Fruit fly (Drosophila melanogaster): ENCODE data around the gene CG3662.
A peak's percentile ranks its signal among the peaks of the same experiment; 100 is the strongest.

The CG3662 gene

DNA sequence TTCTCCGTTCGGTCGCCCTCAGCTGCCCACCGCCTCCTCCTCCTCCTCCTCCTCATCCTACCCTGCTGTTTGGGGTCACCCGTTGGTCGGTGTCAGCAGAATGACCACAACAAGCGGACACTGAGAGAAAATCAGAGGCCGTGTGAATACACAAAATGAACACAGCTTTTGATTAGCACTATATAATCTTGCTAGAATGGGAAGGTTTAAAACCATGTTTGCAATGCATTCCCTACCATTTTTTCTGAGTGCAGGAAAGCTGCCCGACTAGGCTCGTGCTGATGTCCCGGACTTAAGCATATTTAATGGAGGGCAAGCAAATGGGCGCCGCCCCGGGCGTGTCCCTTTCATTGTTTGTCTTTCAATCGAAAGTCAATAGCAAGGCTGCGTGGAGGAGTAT is 40.2 kb upstream of the CG3662 start:
- TF ChIP-seq CG11294 (GFP tag; IDR thresholded peaks at IDR 0.05) (no peak), CG8319 (GFP tag; optimal IDR thresholded peaks at IDR 0.05) (no peak), achi (GFP tag; optimal IDR thresholded peaks at IDR 0.05) (no peak), OdsH (GFP tag; optimal IDR thresholded peaks at IDR 0.05) (no peak), dac (GFP tag; optimal IDR thresholded peaks at IDR 0.05) (no peak), CG6792 (GFP tag; optimal IDR thresholded peaks at IDR 0.05) (no peak), CG6854 (GFP tag; optimal IDR thresholded peaks at IDR 0.05) (no peak), acj6 (GFP tag; optimal IDR thresholded peaks at IDR 0.05) (no peak), CG4318 (GFP tag; optimal IDR thresholded peaks at IDR 0.05) (no peak), CG8632 (GFP tag; optimal IDR thresholded peaks at IDR 0.05) (no peak), eg (GFP tag; IDR thresholded peaks at IDR 0.05) (no peak), CG32006 (GFP tag; optimal IDR thresholded peaks at IDR 0.05) (no peak), CG10631 (GFP tag; optimal IDR thresholded peaks at IDR 0.05) (no peak), CG3032 (tag; optimal IDR thresholded peaks at IDR 0.05) (no peak), pdm3 (GFP tag; optimal IDR thresholded peaks at IDR 0.05) (no peak), net (GFP tag; optimal IDR thresholded peaks at IDR 0.05) (no peak), fd85E (GFP tag; optimal IDR thresholded peaks at IDR 0.05) (no peak), CG16779 (tag; optimal IDR thresholded peaks at IDR 0.05) (no peak), Eip93F (GFP tag; optimal IDR thresholded peaks at IDR 0.05) (no peak), CG8119 (GFP tag; IDR thresholded peaks at IDR 0.05) (no peak)

- no peak for TF ChIP-seq CG3032 (tag; optimal IDR thresholded peaks at IDR 0.05)
Observed at dm6 chr2L:784036-784435, 37.1 kb upstream of the CG3662 start, which contains the start of gene CG3544. Gene CG3544 (plus strand): TSS chr2L:784336.

DNA sequence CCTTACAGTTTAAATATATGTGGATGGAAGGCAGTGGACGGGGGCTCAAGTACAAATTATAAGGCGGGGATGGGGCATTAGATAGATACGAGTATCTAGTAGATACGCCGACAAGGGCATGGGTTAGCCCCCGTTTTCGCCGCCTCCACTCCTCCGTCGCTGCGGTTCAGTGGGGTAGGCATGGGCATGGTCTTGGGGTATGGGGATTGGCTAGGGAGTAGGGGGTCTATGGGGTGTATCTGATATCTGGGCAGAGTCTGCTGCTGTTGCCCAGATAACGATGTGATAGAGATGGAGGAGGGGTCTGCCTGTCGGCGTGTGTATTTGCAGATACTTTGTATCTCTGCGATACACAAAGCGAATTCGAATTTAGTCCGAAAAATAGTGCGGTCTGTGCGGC is 31.1 kb upstream of the CG3662 start:
- TF ChIP-seq svp (GFP tag) (peak; percentile 39), CG32006 (GFP tag; optimal IDR thresholded peaks at IDR 0.05) (no peak), CG8119 (GFP tag; IDR thresholded peaks at IDR 0.05) (no peak), fkh (GFP tag; optimal IDR thresholded peaks at IDR 0.05) (peak; percentile 53)

DNA sequence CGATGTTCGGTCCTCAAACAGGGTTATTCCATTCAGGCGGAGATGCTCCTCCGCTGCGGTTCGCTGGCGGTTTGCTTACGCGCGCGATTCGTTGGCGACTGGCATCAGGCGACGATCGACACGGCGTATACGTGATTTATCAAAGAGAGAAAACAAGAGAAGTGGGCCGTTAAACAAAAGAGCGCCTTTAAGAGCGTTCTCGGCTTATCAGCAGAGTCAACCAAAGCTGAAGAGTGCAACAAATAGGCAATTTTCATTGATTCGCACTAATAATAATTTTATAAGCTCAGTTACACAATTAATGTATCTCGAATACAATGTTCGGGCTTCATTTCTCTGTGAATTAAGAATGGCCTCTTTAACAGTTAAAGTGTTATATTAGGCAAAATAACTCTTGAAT is 30.4 kb upstream of the CG3662 start, which contains the start of gene Pkg21D:
Gene Pkg21D, minus strand, starts transcription at position 101 of the 400 bp plus-strand sequence.
- TF ChIP-seq CG8119 (GFP tag; IDR thresholded peaks at IDR 0.05) (no peak), Sox14 (GFP tag; optimal IDR thresholded peaks at IDR 0.05) (no peak), CG11902 (GFP tag; optimal IDR thresholded peaks at IDR 0.05) (no peak), Lpt (GFP tag; optimal IDR thresholded peaks at IDR 0.05) (no peak), CG11762 (GFP tag; optimal IDR thresholded peaks at IDR 0.05; ENCODE audit: insufficient read depth) (no peak), topi (GFP tag; optimal IDR thresholded peaks at IDR 0.05) (no peak), CG8319 (GFP tag; optimal IDR thresholded peaks at IDR 0.05) (no peak), eg (GFP tag; IDR thresholded peaks at IDR 0.05) (no peak), ss (GFP tag; optimal IDR thresholded peaks at IDR 0.05) (no peak), Gug (GFP tag; IDR thresholded peaks at IDR 0.05) (no peak), fkh (GFP tag; optimal IDR thresholded peaks at IDR 0.05) (no peak), Hr38 (GFP tag; optimal IDR thresholded peaks at IDR 0.05) (no peak)

DNA sequence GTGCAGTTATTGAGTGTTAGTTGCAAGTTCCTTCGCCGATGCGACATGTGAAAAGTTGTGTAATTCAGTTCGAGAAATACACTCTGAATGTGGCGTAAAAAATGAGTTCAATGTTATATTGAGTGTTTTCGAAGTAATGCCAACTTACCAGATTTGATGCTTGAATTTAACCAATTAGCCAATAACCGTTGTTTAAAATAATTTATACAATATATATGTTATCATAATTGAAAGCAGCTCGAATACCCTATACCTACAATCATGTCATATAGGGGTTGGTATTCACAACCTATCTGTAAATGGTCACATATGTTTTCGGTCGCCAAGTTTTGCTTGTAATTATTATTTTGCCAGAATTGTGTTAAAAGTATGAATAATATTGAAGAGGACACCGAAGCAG is 10.8 kb upstream of the CG3662 start, which contains the start of gene Nnf1b:
Gene Nnf1b, plus strand, starts transcription at position 301 of the 400 bp plus-strand sequence.
- TF ChIP-seq CG8319 (GFP tag; optimal IDR thresholded peaks at IDR 0.05) (no peak), Hr4 (GFP tag; optimal IDR thresholded peaks at IDR 0.05) (no peak), Hr38 (GFP tag; optimal IDR thresholded peaks at IDR 0.05) (no peak)

- TF ChIP-seq CG8319 (GFP tag; optimal IDR thresholded peaks at IDR 0.05) = no peak
- no peak for TF ChIP-seq Sox102F (GFP tag; optimal IDR thresholded peaks at IDR 0.05)
- no peak for TF ChIP-seq Met (GFP tag; optimal IDR thresholded peaks at IDR 0.05)
- TF ChIP-seq acj6 (GFP tag; optimal IDR thresholded peaks at IDR 0.05) = no peak
- no peak for TF ChIP-seq Eip78C (GFP tag)
- no peak for TF ChIP-seq CG6163 (GFP tag; IDR thresholded peaks at IDR 0.05)
- no peak for TF ChIP-seq topi (GFP tag; optimal IDR thresholded peaks at IDR 0.05)
- TF ChIP-seq Ets96B (tag; optimal IDR thresholded peaks at IDR 0.05) = no peak
- no peak for TF ChIP-seq Gug (GFP tag; IDR thresholded peaks at IDR 0.05)
- TF ChIP-seq Ets21C (GFP tag; optimal IDR thresholded peaks at IDR 0.05) = no peak
- TF ChIP-seq CG15336 (GFP tag; IDR thresholded peaks at IDR 0.05) = no peak
- TF ChIP-seq Hr4 (GFP tag; optimal IDR thresholded peaks at IDR 0.05) = no peak
- TF ChIP-seq CG8632 (GFP tag; optimal IDR thresholded peaks at IDR 0.05) = no peak
- TF ChIP-seq Hr39 (GFP tag; optimal IDR thresholded peaks at IDR 0.05) = no peak
- TF ChIP-seq dsx (GFP tag; optimal IDR thresholded peaks at IDR 0.05; ENCODE audit: poor library complexity, severe bottlenecking) = no peak
- no peak for TF ChIP-seq CG31627 (GFP tag; optimal IDR thresholded peaks at IDR 0.05)
Observed at dm6 chr2L:811405-811804, 9.7 kb upstream of the CG3662 start, which contains the start of gene Dbp21E2. Gene Dbp21E2 (plus strand): TSS chr2L:811584.

All from whole organism, prepupa.